Fruit fly (Drosophila melanogaster) whole organism, adult: Measurements from ENCODE around the gene CG8813.

ENCODE experiments used
- CG11617 ChIP-seq: fragments of 200-800 bp; sonication (Bioruptor generic); optimal IDR thresholded peaks from 2 replicates; lab custom pipeline; 2017; ENCODE audit warnings: mild to moderate bottlenecking, missing biosample characterization, missing genetic modification reagents, missing genetic modification characterization
- CG12768 ChIP-seq: fragments of 200-800 bp; sonication (Bioruptor generic); optimal IDR thresholded peaks from 2 replicates; lab custom pipeline; 2017; ENCODE audit warnings: missing biosample characterization, missing genetic modification characterization, mild to moderate bottlenecking, moderate library complexity, missing genetic modification reagents
- CG14711 ChIP-seq: fragments of 200-800 bp; sonication (Bioruptor generic); optimal IDR thresholded peaks from 2 replicates; lab custom pipeline; 2018; ENCODE audit warnings: missing biosample characterization, mild to moderate bottlenecking, missing genetic modification characterization, moderate library complexity
- CG1620 ChIP-seq: fragments of 200-800 bp; sonication (Bioruptor generic); optimal IDR thresholded peaks from 2 replicates; lab custom pipeline; 2016; ENCODE audit warnings: missing biosample characterization, missing genetic modification characterization
- CG33017 ChIP-seq: fragments of 200-800 bp; sonication (Bioruptor generic); optimal IDR thresholded peaks from 2 replicates; lab custom pipeline; 2018; ENCODE audit warnings: missing biosample characterization, mild to moderate bottlenecking, missing genetic modification characterization, moderate library complexity
- CG5204 ChIP-seq: fragments of 200-800 bp; sonication (Bioruptor generic); optimal IDR thresholded peaks from 2 replicates; lab custom pipeline; 2016; ENCODE audit warnings: missing biosample characterization, missing genetic modification characterization
- CG7045 ChIP-seq: fragments of 200-800 bp; sonication (Bioruptor generic); optimal IDR thresholded peaks from 2 replicates; lab custom pipeline; 2017; ENCODE audit warnings: missing biosample characterization, mild to moderate bottlenecking, missing genetic modification characterization
- CG7101 ChIP-seq: fragments of 200-800 bp; sonication (Bioruptor generic); optimal IDR thresholded peaks from 2 replicates; lab custom pipeline; 2018; ENCODE audit warnings: missing biosample characterization, mild to moderate bottlenecking, missing genetic modification characterization, moderate library complexity
- Clk ChIP-seq: fragments of 200-800 bp; sonication (Bioruptor generic); optimal IDR thresholded peaks from 2 replicates; lab custom pipeline; 2017; ENCODE audit warnings: missing biosample characterization, missing genetic modification characterization
- Crg-1 ChIP-seq: fragments of 200-800 bp; sonication (Bioruptor generic); optimal IDR thresholded peaks from 2 replicates; lab custom pipeline; 2016; ENCODE audit warnings: missing biosample characterization, missing genetic modification characterization
- Hr96 ChIP-seq: fragments of 200-800 bp; sonication (Bioruptor generic); optimal IDR thresholded peaks from 2 replicates; lab custom pipeline; 2016; ENCODE audit warnings: missing biosample characterization, missing genetic modification characterization
- Mnt ChIP-seq: fragments of 200-800 bp; sonication (Bioruptor generic); optimal IDR thresholded peaks from 2 replicates; lab custom pipeline; 2016; ENCODE audit warnings: missing biosample characterization, mild to moderate bottlenecking, missing genetic modification characterization
- bab1 ChIP-seq: fragments of 200-800 bp; sonication (Bioruptor generic); optimal IDR thresholded peaks from 3 replicates; lab custom pipeline; 2019; ENCODE audit warnings: missing biosample characterization, mild to moderate bottlenecking, missing genetic modification characterization, moderate library complexity
- cic ChIP-seq: fragments of 200-800 bp; sonication (Bioruptor generic); optimal IDR thresholded peaks from 2 replicates; lab custom pipeline; 2017; ENCODE audit warnings: missing biosample characterization, mild to moderate bottlenecking, missing genetic modification characterization, moderate library complexity
- cnc ChIP-seq, 2 experiments: fragments of >200 bp; optimal IDR thresholded peaks; 2 replicates each; lab custom pipeline; 2017
- kay ChIP-seq: fragments of 200-800 bp; sonication (Bioruptor generic); peaks from one replicate; lab custom pipeline; 2016; ENCODE audit warnings: missing biosample characterization, missing genetic modification characterization, borderline replicate concordance
- ovo ChIP-seq: fragments of 200-800 bp; sonication (Bioruptor generic); optimal IDR thresholded peaks from 2 replicates; lab custom pipeline; 2016; ENCODE audit warnings: missing biosample characterization, missing genetic modification characterization
- pad ChIP-seq: fragments of 200-800 bp; sonication (Bioruptor generic); optimal IDR thresholded peaks from 3 replicates; lab custom pipeline; 2017; ENCODE audit warnings: missing biosample characterization, missing genetic modification characterization, mild to moderate bottlenecking, moderate library complexity, missing genetic modification reagents
- tj ChIP-seq: fragments of 200-800 bp; sonication (Bioruptor generic); optimal IDR thresholded peaks from 3 replicates; lab custom pipeline; 2017; ENCODE audit warnings: missing biosample characterization, mild to moderate bottlenecking, missing genetic modification characterization, moderate library complexity
- toe ChIP-seq: fragments of 200-800 bp; sonication (Bioruptor generic); optimal IDR thresholded peaks from 2 replicates; lab custom pipeline; 2016; ENCODE audit warnings: missing biosample characterization, missing genetic modification characterization

Gene CG8813

dm6 chr2L:2874542-2875194 lies 5.2 kb downstream of the CG8813 start, which contains the start of gene CG8814:
CG8814 (plus strand) TSS chr2L:2874890.
- TF ChIP-seq CG5204 (GFP tag; lab: Kevin White, UChicago), result no peak
- peak; percentile 47 for TF ChIP-seq CG7045 (GFP tag; lab: Kevin White, UChicago)
- TF ChIP-seq tj (GFP tag; lab: Kevin White, UChicago), result peak; percentile 63
- no peak for TF ChIP-seq cnc (optimal IDR thresholded peaks at IDR 0.05; lab: Kevin White, UChicago)
- peak; percentile 68 for TF ChIP-seq Crg-1 (GFP tag; lab: Kevin White, UChicago)
- peak; percentile 94 for TF ChIP-seq CG12768
- TF ChIP-seq bab1 (GFP tag; lab: Kevin White, UChicago), result peak; percentile 13
- peak; percentile 62 for TF ChIP-seq CG7101 (tag; lab: Kevin White, UChicago)
- peak; percentile 37 for TF ChIP-seq Mnt (GFP tag; lab: Kevin White, UChicago)
- TF ChIP-seq CG14711 (tag; lab: Kevin White, UChicago), result no peak
- peak; percentile 58 for TF ChIP-seq pad (GFP tag; lab: Kevin White, UChicago)
- TF ChIP-seq ovo (GFP tag; lab: Kevin White, UChicago), result peak; percentile 70
- peak; percentile 73 for TF ChIP-seq CG1620
- TF ChIP-seq Hr96, result peak; percentile 63
- peak; percentile 88 for TF ChIP-seq toe (GFP tag; lab: Kevin White, UChicago)
- no peak for TF ChIP-seq CG33017 (tag; lab: Kevin White, UChicago)
- peak; percentile 95 for TF ChIP-seq kay
- TF ChIP-seq CG11617 (GFP tag; lab: Kevin White, UChicago), result peak; percentile 84
- peak; percentile 48 for TF ChIP-seq Clk
- TF ChIP-seq cic (GFP tag; lab: Kevin White, UChicago), result peak; percentile 63

- TF ChIP-seq CG12768 (peak; percentile 77), CG11617 (GFP tag; lab: Kevin White, UChicago) (peak; percentile 68), bab1 (GFP tag; lab: Kevin White, UChicago) (peak; percentile 89), tj (GFP tag; lab: Kevin White, UChicago) (peak; percentile 48), toe (GFP tag; lab: Kevin White, UChicago) (peak; percentile 90), cnc (optimal IDR thresholded peaks at IDR 0.05; lab: Kevin White, UChicago) (no peak), CG14711 (tag; lab: Kevin White, UChicago) (peak; percentile 70), CG7045 (GFP tag; lab: Kevin White, UChicago) (peak; percentile 69), Crg-1 (GFP tag; lab: Kevin White, UChicago) (peak; percentile 65), CG33017 (tag; lab: Kevin White, UChicago) (peak; percentile 80), Hr96 (peak; percentile 89), CG1620 (peak; percentile 76), kay (peak; percentile 37), Mnt (GFP tag; lab: Kevin White, UChicago) (peak; percentile 77), CG5204 (GFP tag; lab: Kevin White, UChicago) (no peak), CG7101 (tag; lab: Kevin White, UChicago) (peak; percentile 81), Clk (peak; percentile 65), pad (GFP tag; lab: Kevin White, UChicago) (peak; percentile 62), cic (GFP tag; lab: Kevin White, UChicago) (peak; percentile 5), ovo (GFP tag; lab: Kevin White, UChicago) (peak; percentile 50)
Measured at dm6 chr2L:2878188-2878587, 8.7 kb downstream of the CG8813 start, which contains the start of the genes Prx6a and Sbat. Prx6a (minus strand) TSS chr2L:2878232. Sbat (plus strand) TSS chr2L:2878344.

- TF ChIP-seq CG5204 (GFP tag; lab: Kevin White, UChicago), result no peak
- TF ChIP-seq CG7101 (tag; lab: Kevin White, UChicago), result peak; percentile 51
- TF ChIP-seq toe (GFP tag; lab: Kevin White, UChicago), result peak; percentile 28
- TF ChIP-seq ovo (GFP tag; lab: Kevin White, UChicago), result no peak
- TF ChIP-seq CG1620, result peak; percentile 48
- TF ChIP-seq CG33017 (tag; lab: Kevin White, UChicago), result peak; percentile 46
- no peak for TF ChIP-seq kay
- peak; percentile 44 for TF ChIP-seq CG7045 (GFP tag; lab: Kevin White, UChicago)
- peak; percentile 59 for TF ChIP-seq CG12768
- TF ChIP-seq cnc (optimal IDR thresholded peaks at IDR 0.05; lab: Kevin White, UChicago), result no peak
- TF ChIP-seq tj (GFP tag; lab: Kevin White, UChicago), result peak; percentile 11
- peak; percentile 46 for TF ChIP-seq Clk
- TF ChIP-seq Mnt (GFP tag; lab: Kevin White, UChicago), result peak; percentile 55
- no peak for TF ChIP-seq CG14711 (tag; lab: Kevin White, UChicago)
- peak; percentile 75 for TF ChIP-seq bab1 (GFP tag; lab: Kevin White, UChicago)
- peak; percentile 4 for TF ChIP-seq pad (GFP tag; lab: Kevin White, UChicago)
- TF ChIP-seq cic (GFP tag; lab: Kevin White, UChicago), result peak; percentile 53
- peak; percentile 27 for TF ChIP-seq Hr96
- TF ChIP-seq Crg-1 (GFP tag; lab: Kevin White, UChicago), result peak; percentile 25
- peak; percentile 22 for TF ChIP-seq CG11617 (GFP tag; lab: Kevin White, UChicago)
Measured at dm6 chr2L:2878859-2879258, 9.4 kb downstream of the CG8813 start, which contains the start of gene RabGGTb. RabGGTb (plus strand) TSS chr2L:2879112.

- TF ChIP-seq kay (no peak), CG11617 (GFP tag; lab: Kevin White, UChicago) (peak; percentile 56), bab1 (GFP tag; lab: Kevin White, UChicago) (no peak), Crg-1 (GFP tag; lab: Kevin White, UChicago) (no peak), Mnt (GFP tag; lab: Kevin White, UChicago) (peak; percentile 29), ovo (GFP tag; lab: Kevin White, UChicago) (peak; percentile 86), cnc (optimal IDR thresholded peaks at IDR 0.05; lab: Kevin White, UChicago) (no peak), CG5204 (GFP tag; lab: Kevin White, UChicago) (no peak), cic (GFP tag; lab: Kevin White, UChicago) (no peak), toe (GFP tag; lab: Kevin White, UChicago) (peak; percentile 24), CG1620 (no peak), pad (GFP tag; lab: Kevin White, UChicago) (no peak), CG33017 (tag; lab: Kevin White, UChicago) (peak; percentile 7), Clk (no peak), CG7101 (tag; lab: Kevin White, UChicago) (peak; percentile 13), CG7045 (GFP tag; lab: Kevin White, UChicago) (peak; percentile 25), CG12768 (peak; percentile 31), tj (GFP tag; lab: Kevin White, UChicago) (peak; percentile 14), CG14711 (tag; lab: Kevin White, UChicago) (peak; percentile 26), Hr96 (peak; percentile 40)
Measured at dm6 chr2L:2882968-2883702, 13.7 kb downstream of the CG8813 start.
